Fruit fly (Drosophila melanogaster) whole organism, embryonic: ENCODE measurements around the gene M6.

ENCODE experiments used
- Awh ChIP-seq: fragments of 200-800 bp; sonication (Bioruptor generic); IDR thresholded peaks from 2 replicates; pipeline ENCODE4, ENCODE4 v1.3.6; 2022; ENCODE audit warnings: missing biosample characterization, missing genetic modification characterization
- Blimp-1 ChIP-seq: fragments of 200-800 bp; sonication (Bioruptor generic); optimal IDR thresholded peaks from 3 replicates; lab custom pipeline; 2018; ENCODE audit warnings: missing biosample characterization, missing genetic modification characterization, mild to moderate bottlenecking, moderate library complexity, missing genetic modification reagents
- C15 ChIP-seq: fragments of 200-800 bp; sonication (Bioruptor generic); IDR thresholded peaks from 3 replicates; pipeline ENCODE4 v1.3.6; 2022; ENCODE audit warnings: missing biosample characterization, missing genetic modification characterization
- CG10321 ChIP-seq: fragments of 200-800 bp; sonication (Bioruptor generic); IDR thresholded peaks from 2 replicates; pipeline ENCODE4 v1.3.6; 2022; ENCODE audit warnings: missing biosample characterization, missing genetic modification characterization
- CG10462 ChIP-seq: fragments of 200-800 bp; sonication (Bioruptor generic); optimal IDR thresholded peaks from 2 replicates; lab custom pipeline; 2016; ENCODE audit warnings: missing biosample characterization, missing genetic modification characterization
- CG10654 ChIP-seq: fragments of 200-800 bp; sonication (Bioruptor generic); optimal IDR thresholded peaks from 2 replicates; lab custom pipeline; 2016; ENCODE audit warnings: missing biosample characterization, missing genetic modification characterization
- CG12236 ChIP-seq: fragments of 200-800 bp; sonication (Bioruptor generic); optimal IDR thresholded peaks from 2 replicates; lab custom pipeline; 2016; ENCODE audit warnings: missing biosample characterization, missing genetic modification characterization
- CG12391 ChIP-seq: fragments of 200-800 bp; sonication (Bioruptor generic); optimal IDR thresholded peaks from 3 replicates; lab custom pipeline; 2018; ENCODE audit warnings: missing biosample characterization, mild to moderate bottlenecking, missing genetic modification characterization, moderate library complexity
- CG14667 ChIP-seq: fragments of 200-800 bp; sonication (Bioruptor generic); IDR thresholded peaks from 2 replicates; pipeline ENCODE4 v1.3.6; 2022; ENCODE audit warnings: missing biosample characterization, missing genetic modification characterization
- CG14710 ChIP-seq: fragments of 200-800 bp; sonication (Bioruptor generic); optimal IDR thresholded peaks from 3 replicates; lab custom pipeline; 2019; ENCODE audit warnings: missing biosample characterization, mild to moderate bottlenecking, missing genetic modification characterization, moderate library complexity
- CG1832 ChIP-seq: fragments of 200-800 bp; sonication (Bioruptor generic); optimal IDR thresholded peaks from 2 replicates; lab custom pipeline; 2017; ENCODE audit warnings: missing biosample characterization, mild to moderate bottlenecking, missing genetic modification characterization, inconsistent platforms
- CG32767 ChIP-seq: fragments of 200-800 bp; sonication (Bioruptor generic); IDR thresholded peaks from 2 replicates; pipeline ENCODE4 v1.3.6; 2022; ENCODE audit warnings: missing biosample characterization, missing genetic modification characterization
- CG33557 ChIP-seq: fragments of 200-800 bp; sonication (Bioruptor generic); optimal IDR thresholded peaks from 2 replicates; lab custom pipeline; 2019; ENCODE audit warnings: missing biosample characterization, mild to moderate bottlenecking, missing genetic modification characterization, moderate library complexity
- CG4282 ChIP-seq: fragments of 200-800 bp; sonication (Bioruptor generic); optimal IDR thresholded peaks from 2 replicates; lab custom pipeline; 2016; ENCODE audit warnings: missing biosample characterization, missing genetic modification characterization
- CG4404 ChIP-seq: fragments of 200-800 bp; sonication (Bioruptor generic); IDR thresholded peaks from 2 replicates; pipeline ENCODE4 v1.3.6; 2022; ENCODE audit warnings: missing biosample characterization, missing genetic modification characterization
- CG4820 ChIP-seq: fragments of 200-800 bp; sonication (Bioruptor generic); optimal IDR thresholded peaks from 3 replicates; lab custom pipeline; 2016; ENCODE audit warnings: missing biosample characterization, missing genetic modification characterization
- CG5245 ChIP-seq: fragments of 200-800 bp; sonication (Bioruptor generic); optimal IDR thresholded peaks from 3 replicates; lab custom pipeline; 2016; ENCODE audit warnings: missing biosample characterization, missing genetic modification characterization
- CG6689 ChIP-seq: fragments of 200-800 bp; sonication (Bioruptor generic); IDR thresholded peaks from 2 replicates; pipeline ENCODE4 v1.3.6; 2022; ENCODE audit warnings: missing biosample characterization, missing genetic modification characterization
- CG6813 ChIP-seq: fragments of 200-800 bp; sonication (Bioruptor generic); optimal IDR thresholded peaks from 2 replicates; lab custom pipeline; 2017; ENCODE audit warnings: missing biosample characterization, missing genetic modification characterization, mild to moderate bottlenecking, moderate library complexity, missing genetic modification reagents
- CG7786 ChIP-seq: fragments of 200-800 bp; sonication (Bioruptor generic); optimal IDR thresholded peaks from 2 replicates; lab custom pipeline; 2016; ENCODE audit warnings: missing biosample characterization, missing genetic modification characterization
- CG8281 ChIP-seq: fragments of 200-800 bp; sonication (Bioruptor generic); optimal IDR thresholded peaks from 2 replicates; lab custom pipeline; 2018; ENCODE audit warnings: missing biosample characterization, mild to moderate bottlenecking, missing genetic modification characterization, moderate library complexity
- CG8359 ChIP-seq: fragments of 200-800 bp; sonication (Bioruptor generic); optimal IDR thresholded peaks from 2 replicates; lab custom pipeline; 2017; ENCODE audit warnings: missing biosample characterization, mild to moderate bottlenecking, missing genetic modification characterization, borderline replicate concordance
- CG8478 ChIP-seq: fragments of >200 bp; optimal IDR thresholded peaks from 2 replicates; lab custom pipeline; 2018
- CG9437 ChIP-seq: fragments of 200-800 bp; sonication (Bioruptor generic); optimal IDR thresholded peaks from 2 replicates; lab custom pipeline; 2018; ENCODE audit warnings: missing biosample characterization, mild to moderate bottlenecking, missing genetic modification characterization
- Chrac-16 ChIP-seq: fragments of 200-800 bp; sonication (Bioruptor generic); optimal IDR thresholded peaks from 3 replicates; lab custom pipeline; 2016; ENCODE audit warnings: missing biosample characterization, missing genetic modification characterization
- CkIIα-i1 ChIP-seq: fragments of 200-800 bp; sonication (Bioruptor generic); IDR thresholded peaks from 2 replicates; pipeline ENCODE4 v1.3.6; 2022; ENCODE audit warnings: missing biosample characterization, missing genetic modification characterization
- Deaf1 ChIP-seq: fragments of 200-800 bp; optimal IDR thresholded peaks from 3 replicates; lab custom pipeline; 2019; ENCODE audit warnings: missing biosample characterization, mild to moderate bottlenecking, missing genetic modification characterization, moderate library complexity
- E2f2 ChIP-seq: fragments of 200-800 bp; sonication (Bioruptor generic); IDR thresholded peaks from 2 replicates; pipeline ENCODE4 v1.3.6; 2022; ENCODE audit warnings: missing biosample characterization, missing genetic modification characterization
- HLH3B ChIP-seq: fragments of 200-800 bp; sonication (Bioruptor generic); IDR thresholded peaks from 2 replicates; pipeline ENCODE4 v1.3.6; 2022; ENCODE audit warnings: missing biosample characterization, missing genetic modification characterization
- Hmx ChIP-seq: fragments of 200-800 bp; sonication (Bioruptor generic); optimal IDR thresholded peaks from 2 replicates; lab custom pipeline; 2016; ENCODE audit warnings: missing biosample characterization, missing genetic modification characterization
- Max ChIP-seq: fragments of 200-800 bp; sonication (Bioruptor generic); optimal IDR thresholded peaks from 2 replicates; lab custom pipeline; 2016; ENCODE audit warnings: missing biosample characterization, mild to moderate bottlenecking, missing genetic modification characterization
- Side ChIP-seq: fragments of 200-800 bp; sonication (Bioruptor generic); optimal IDR thresholded peaks from 2 replicates; lab custom pipeline; 2016; ENCODE audit warnings: missing biosample characterization, missing genetic modification characterization
- Stat92E ChIP-seq, 3 experiments: fragments of >200 bp in 2 of 3; fragments of 200-800 bp in 1 of 3; sonication (Bioruptor generic) in 1 of 3; optimal IDR thresholded peaks; 2 replicates each; lab custom pipeline; 2017 to 2019; ENCODE audit warnings: missing biosample characterization in 3 of 3, missing genetic modification characterization in 3 of 3, mild to moderate bottlenecking in 1 of 3, moderate library complexity in 1 of 3
- Usf ChIP-seq: fragments of 200-800 bp; sonication (Bioruptor generic); optimal IDR thresholded peaks from 2 replicates; lab custom pipeline; 2017; ENCODE audit warnings: missing genotype, missing biosample characterization, missing genetic modification characterization
- ab ChIP-seq: fragments of 200-800 bp; sonication (Bioruptor generic); optimal IDR thresholded peaks from 2 replicates; lab custom pipeline; 2016; ENCODE audit warnings: missing biosample characterization, missing genetic modification characterization
- ac ChIP-seq: fragments of 200-800 bp; sonication (Bioruptor generic); optimal IDR thresholded peaks from 3 replicates; lab custom pipeline; 2017; ENCODE audit warnings: missing biosample characterization, mild to moderate bottlenecking, missing genetic modification characterization
- ara ChIP-seq: fragments of 200-800 bp; sonication (Bioruptor generic); IDR thresholded peaks from 2 replicates; pipeline ENCODE4 v1.3.6; 2022; ENCODE audit warnings: missing biosample characterization, missing genetic modification characterization
- bbx ChIP-seq: fragments of 200-800 bp; sonication (Bioruptor generic); IDR thresholded peaks from 2 replicates; pipeline ENCODE4 v1.3.6; 2022; ENCODE audit warnings: missing biosample characterization, missing genetic modification characterization; ENCODE audit not compliant: partially characterized antibody
- bigmax ChIP-seq: fragments of 200-800 bp; sonication (Bioruptor generic); optimal IDR thresholded peaks from 2 replicates; lab custom pipeline; 2018; ENCODE audit warnings: missing biosample characterization, mild to moderate bottlenecking, missing genetic modification characterization
- cato ChIP-seq: fragments of 200-800 bp; sonication (Bioruptor generic); optimal IDR thresholded peaks from 2 replicates; lab custom pipeline; 2016; ENCODE audit warnings: missing biosample characterization, missing genetic modification characterization, borderline replicate concordance
- fd102C ChIP-seq: fragments of 200-800 bp; sonication (Bioruptor generic); optimal IDR thresholded peaks from 2 replicates; lab custom pipeline; 2018; ENCODE audit warnings: missing biosample characterization, mild to moderate bottlenecking, missing genetic modification characterization, moderate library complexity
- fd64A ChIP-seq: fragments of 200-800 bp; sonication (Bioruptor generic); optimal IDR thresholded peaks from 3 replicates; lab custom pipeline; 2018; ENCODE audit warnings: missing biosample characterization, mild to moderate bottlenecking, missing genetic modification characterization
- kay ChIP-seq: fragments of 200-800 bp; sonication (Bioruptor generic); optimal IDR thresholded peaks from 2 replicates; lab custom pipeline; 2016; ENCODE audit warnings: missing biosample characterization, missing genetic modification characterization
- klu ChIP-seq: fragments of 200-800 bp; sonication (Bioruptor generic); IDR thresholded peaks from 2 replicates; pipeline ENCODE4 v1.3.6; 2022; ENCODE audit warnings: missing biosample characterization, missing genetic modification characterization
- lilli ChIP-seq: fragments of 200-800 bp; sonication (Bioruptor generic); optimal IDR thresholded peaks from 3 replicates; lab custom pipeline; 2016; ENCODE audit warnings: missing biosample characterization, missing genetic modification characterization
- rib ChIP-seq: fragments of 200-800 bp; sonication (Bioruptor generic); IDR thresholded peaks from 2 replicates; pipeline ENCODE4 v1.3.6; 2022; ENCODE audit warnings: missing biosample characterization, missing genetic modification characterization
- row ChIP-seq: fragments of 200-800 bp; sonication (Bioruptor generic); IDR thresholded peaks from 3 replicates; pipeline ENCODE4 v1.3.6; 2022; ENCODE audit warnings: missing biosample characterization, missing genetic modification characterization
- shn ChIP-seq: fragments of 200-800 bp; sonication (Bioruptor generic); optimal IDR thresholded peaks from 3 replicates; lab custom pipeline; 2016; ENCODE audit warnings: missing biosample characterization, missing genetic modification characterization
- ttk ChIP-seq: fragments of 200-800 bp; sonication (Bioruptor generic); IDR thresholded peaks from 2 replicates; pipeline ENCODE4 v2.1.2; 2022; ENCODE audit warnings: missing biosample characterization, missing genetic modification characterization
- tx ChIP-seq: fragments of 200-800 bp; sonication (Bioruptor generic); optimal IDR thresholded peaks from 2 replicates; lab custom pipeline; 2016; ENCODE audit warnings: missing biosample characterization, missing genetic modification characterization

Gene M6

DNA sequence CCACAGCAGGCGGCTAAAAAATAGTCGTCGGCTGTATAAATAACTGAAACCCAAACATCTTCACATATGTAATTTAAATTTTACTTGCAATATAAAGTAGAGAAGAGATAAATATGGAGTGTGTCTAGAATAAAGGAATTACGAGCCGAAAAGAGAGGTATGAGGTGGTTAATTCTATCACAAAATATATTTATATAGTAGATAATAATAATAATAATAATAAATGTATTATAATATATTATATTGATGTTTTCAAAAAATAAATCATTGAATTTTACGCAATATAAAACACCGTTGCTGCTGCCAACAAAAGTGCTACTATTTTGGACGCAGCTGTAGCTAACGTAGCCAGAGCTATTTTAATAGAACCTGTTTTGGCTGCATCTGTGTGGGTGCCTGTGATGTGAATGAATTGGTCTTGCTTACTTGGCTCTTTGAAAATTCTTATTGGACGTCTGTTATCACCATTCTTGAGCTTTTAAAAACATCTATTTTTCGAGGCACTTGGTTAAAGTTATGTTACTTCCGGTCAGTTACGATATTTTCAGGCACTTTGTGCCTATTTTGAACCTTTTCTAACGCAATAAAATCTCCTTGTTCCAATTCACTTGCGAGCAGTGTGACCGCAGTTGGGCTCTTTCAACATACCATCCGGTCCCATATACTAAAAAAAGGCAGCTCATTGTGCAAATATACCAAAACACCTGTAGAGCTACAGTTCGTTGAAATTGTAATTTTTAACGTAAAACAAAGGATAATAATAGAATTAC is 10.6 kb upstream of the M6 start, which contains the start of gene Hr78 (continued):
- TF ChIP-seq rib (GFP tag; lab: Robert Waterston, UW): no peak
- peak; percentile 88 for TF ChIP-seq CG12391
- TF ChIP-seq C15 (GFP tag; lab: Robert Waterston, UW): no peak
- TF ChIP-seq CG5245 (GFP tag; lab: Kevin White, UChicago): peak; percentile 31
- TF ChIP-seq CG14710 (tag; lab: Kevin White, UChicago): peak; percentile 72
- TF ChIP-seq CkIIα-i1: no peak
- no peak for TF ChIP-seq tx (GFP tag; lab: Kevin White, UChicago)
- TF ChIP-seq CG10462 (GFP tag; lab: Kevin White, UChicago): peak; percentile 30
- TF ChIP-seq fd102C (GFP tag; lab: Kevin White, UChicago): no peak
- no peak for TF ChIP-seq CG8478
- TF ChIP-seq klu: no peak
- TF ChIP-seq Stat92E (GFP tag; optimal IDR thresholded peaks at IDR 0.05; lab: Kevin White, UChicago): peak in 1 of 3 experiments; percentile 40
- TF ChIP-seq lilli: peak; percentile 3
- no peak for TF ChIP-seq CG1832 (GFP tag; lab: Kevin White, UChicago)
- TF ChIP-seq Max (GFP tag; lab: Kevin White, UChicago): peak; percentile 10
- peak; percentile 61 for TF ChIP-seq row (GFP tag; lab: Robert Waterston, UW)
- TF ChIP-seq CG8281 (tag; lab: Kevin White, UChicago): peak; percentile 62
- no peak for TF ChIP-seq bigmax
- TF ChIP-seq CG10321: peak; percentile 64
- TF ChIP-seq bbx (GFP tag; lab: Robert Waterston, UW): no peak
- peak; percentile 8 for TF ChIP-seq Side (GFP tag; lab: Kevin White, UChicago)
- TF ChIP-seq ac (GFP tag; lab: Kevin White, UChicago): peak; percentile 43
- TF ChIP-seq CG4820: peak; percentile 41
- TF ChIP-seq CG33557 (GFP tag; lab: Kevin White, UChicago): peak; percentile 67
- TF ChIP-seq CG14667: no peak; the same call in 1 of the 2 replicates
- peak; percentile 91 for TF ChIP-seq CG9437 (GFP tag; lab: Kevin White, UChicago)
- no peak for TF ChIP-seq shn
- TF ChIP-seq CG32767 (GFP tag; lab: Robert Waterston, UW): peak; percentile 69
- no peak for TF ChIP-seq Hmx (GFP tag; lab: Kevin White, UChicago)
- peak; percentile 82 for TF ChIP-seq CG6689
- peak; percentile 24; the same call in 1 of the 2 replicates for TF ChIP-seq CG4404 (GFP tag; lab: Robert Waterston, UW)
- TF ChIP-seq fd64A (GFP tag; lab: Kevin White, UChicago): peak; percentile 14
- peak; percentile 56; the same call in 1 of the 2 replicates for TF ChIP-seq Awh
- no peak for TF ChIP-seq CG4282
- TF ChIP-seq CG7786 (GFP tag; lab: Kevin White, UChicago): peak; percentile 25
- TF ChIP-seq CG12236: no peak
- TF ChIP-seq HLH3B: peak; percentile 55; the same call in 1 of the 2 replicates
- peak; percentile 43 for TF ChIP-seq CG10654 (GFP tag; lab: Kevin White, UChicago)
- peak; percentile 44; the same call in 1 of the 2 replicates for TF ChIP-seq E2f2
- TF ChIP-seq Deaf1 (tag; lab: Kevin White, UChicago): peak; percentile 69
- peak; percentile 71 for TF ChIP-seq CG8359 (GFP tag; lab: Kevin White, UChicago)
- TF ChIP-seq cato (GFP tag; lab: Kevin White, UChicago): peak; percentile 17
- TF ChIP-seq Usf (GFP tag; lab: Kevin White, UChicago): peak; percentile 54
- TF ChIP-seq Blimp-1 (GFP tag; lab: Kevin White, UChicago): peak; percentile 76
- TF ChIP-seq Chrac-16 (GFP tag; lab: Kevin White, UChicago): peak; percentile 58
- peak; percentile 55 for TF ChIP-seq ara (GFP tag; lab: Robert Waterston, UW)
- TF ChIP-seq ttk: no peak; the same call in 1 of the 2 replicates
- peak; percentile 85 for TF ChIP-seq CG6813 (GFP tag; lab: Kevin White, UChicago)
- no peak for TF ChIP-seq ab
- TF ChIP-seq kay (GFP tag; lab: Kevin White, UChicago): peak; percentile 3
